Fruit fly (Drosophila melanogaster) whole organism, embryonic: Measurements from ENCODE around the gene RabX6.

Experiments
- CG11247 ChIP-seq: fragments of 200-800 bp; sonication (Bioruptor generic); IDR thresholded peaks from 2 replicates; pipeline ENCODE4 v1.3.6; 2022; ENCODE audit warnings: missing biosample characterization, missing genetic modification characterization
- CG11560 ChIP-seq: fragments of 200-800 bp; sonication (Bioruptor generic); IDR thresholded peaks from 3 replicates; pipeline ENCODE4 v1.3.6; 2022; ENCODE audit warnings: missing biosample characterization, missing genetic modification characterization
- CG11695 ChIP-seq: fragments of 200-800 bp; sonication (Bioruptor generic); IDR thresholded peaks from 3 replicates; pipeline ENCODE4 v1.3.6; 2022; ENCODE audit warnings: missing biosample characterization, missing genetic modification characterization
- CG12155 ChIP-seq: fragments of 200-800 bp; sonication (Bioruptor generic); optimal IDR thresholded peaks from 3 replicates; lab custom pipeline; 2016; ENCODE audit warnings: missing biosample characterization, missing genetic modification characterization
- CG13296 ChIP-seq: fragments of 200-800 bp; sonication (Bioruptor generic); optimal IDR thresholded peaks from 3 replicates; lab custom pipeline; 2018; ENCODE audit warnings: missing biosample characterization, mild to moderate bottlenecking, missing genetic modification characterization
- CG14014 ChIP-seq: fragments of 200-800 bp; sonication (Bioruptor generic); IDR thresholded peaks from 2 replicates; pipeline ENCODE4 v1.3.6; 2022; ENCODE audit warnings: missing biosample characterization, missing genetic modification characterization
- CG16779 ChIP-seq: fragments of 200-800 bp; sonication (Bioruptor generic); IDR thresholded peaks from 2 replicates; pipeline ENCODE4 v1.3.6; 2022; ENCODE audit warnings: missing biosample characterization, missing genetic modification characterization
- CG16815 ChIP-seq: fragments of 200-800 bp; sonication (Bioruptor generic); optimal IDR thresholded peaks from 3 replicates; lab custom pipeline; 2017; ENCODE audit warnings: missing biosample characterization, mild to moderate bottlenecking, missing genetic modification characterization
- CG2889 ChIP-seq: fragments of 200-800 bp; sonication (Bioruptor generic); IDR thresholded peaks from 3 replicates; pipeline ENCODE4 v1.3.6; 2022; ENCODE audit warnings: missing biosample characterization, missing genetic modification characterization
- CG31224 ChIP-seq: fragments of 200-800 bp; sonication (Bioruptor generic); IDR thresholded peaks from 2 replicates; pipeline ENCODE4 v1.3.6; 2022; ENCODE audit warnings: missing biosample characterization, missing genetic modification characterization
- CG32767 ChIP-seq: fragments of 200-800 bp; sonication (Bioruptor generic); IDR thresholded peaks from 2 replicates; pipeline ENCODE4 v1.3.6; 2022; ENCODE audit warnings: missing biosample characterization, missing genetic modification characterization
- CG3281 ChIP-seq: fragments of 200-800 bp; sonication (Bioruptor generic); optimal IDR thresholded peaks from 3 replicates; lab custom pipeline; 2017; ENCODE audit warnings: missing biosample characterization, mild to moderate bottlenecking, missing genetic modification characterization
- CG33213 ChIP-seq: fragments of 200-800 bp; sonication (Bioruptor generic); optimal IDR thresholded peaks from 3 replicates; lab custom pipeline; 2016; ENCODE audit warnings: missing biosample characterization, missing genetic modification characterization
- CG3995 ChIP-seq: fragments of 200-800 bp; sonication (Bioruptor generic); optimal IDR thresholded peaks from 3 replicates; lab custom pipeline; 2016; ENCODE audit warnings: missing biosample characterization, missing genetic modification characterization
- CG4282 ChIP-seq: fragments of 200-800 bp; sonication (Bioruptor generic); optimal IDR thresholded peaks from 2 replicates; lab custom pipeline; 2016; ENCODE audit warnings: missing biosample characterization, missing genetic modification characterization
- CG4617 ChIP-seq: fragments of 200-800 bp; sonication (Bioruptor generic); optimal IDR thresholded peaks from 3 replicates; lab custom pipeline; 2016; ENCODE audit warnings: missing biosample characterization, missing genetic modification characterization, borderline replicate concordance
- CG4707 ChIP-seq: fragments of 200-800 bp; sonication (Bioruptor generic); optimal IDR thresholded peaks from 2 replicates; lab custom pipeline; 2018; ENCODE audit warnings: missing biosample characterization, mild to moderate bottlenecking, missing genetic modification characterization, moderate library complexity
- CG6654 ChIP-seq: fragments of 200-800 bp; sonication (Bioruptor generic); optimal IDR thresholded peaks from 2 replicates; lab custom pipeline; 2017; ENCODE audit warnings: missing biosample characterization, mild to moderate bottlenecking, missing genetic modification characterization
- CG6689 ChIP-seq: fragments of 200-800 bp; sonication (Bioruptor generic); IDR thresholded peaks from 2 replicates; pipeline ENCODE4 v1.3.6; 2022; ENCODE audit warnings: missing biosample characterization, missing genetic modification characterization
- CG8281 ChIP-seq: fragments of 200-800 bp; sonication (Bioruptor generic); optimal IDR thresholded peaks from 2 replicates; lab custom pipeline; 2018; ENCODE audit warnings: missing biosample characterization, mild to moderate bottlenecking, missing genetic modification characterization, moderate library complexity
- CG8388 ChIP-seq: fragments of 200-800 bp; sonication (Bioruptor generic); optimal IDR thresholded peaks from 2 replicates; lab custom pipeline; 2019; ENCODE audit warnings: missing biosample characterization, mild to moderate bottlenecking, missing genetic modification characterization, moderate library complexity
- CG9215 ChIP-seq: fragments of 200-800 bp; sonication (Bioruptor generic); IDR thresholded peaks from 2 replicates; pipeline ENCODE4 v1.3.6; 2022; ENCODE audit warnings: missing biosample characterization, missing genetic modification characterization
- CG9437 ChIP-seq: fragments of 200-800 bp; sonication (Bioruptor generic); optimal IDR thresholded peaks from 2 replicates; lab custom pipeline; 2018; ENCODE audit warnings: missing biosample characterization, mild to moderate bottlenecking, missing genetic modification characterization
- CTCF ChIP-seq: fragments of 200-800 bp; sonication (Bioruptor generic); optimal IDR thresholded peaks from 2 replicates; lab custom pipeline; 2017; ENCODE audit warnings: missing biosample characterization, mild to moderate bottlenecking, missing genetic modification characterization, moderate library complexity
- Hr3 ChIP-seq: fragments of 200-800 bp; sonication (Bioruptor generic); optimal IDR thresholded peaks from 3 replicates; lab custom pipeline; 2016; ENCODE audit warnings: missing biosample characterization, missing genetic modification characterization
- Max ChIP-seq: fragments of 200-800 bp; sonication (Bioruptor generic); optimal IDR thresholded peaks from 2 replicates; lab custom pipeline; 2016; ENCODE audit warnings: missing biosample characterization, mild to moderate bottlenecking, missing genetic modification characterization
- Ravus ChIP-seq: fragments of 200-800 bp; sonication (Bioruptor generic); IDR thresholded peaks from 2 replicates; pipeline ENCODE4 v1.3.6; 2022; ENCODE audit warnings: missing biosample characterization, missing genetic modification characterization
- Rx ChIP-seq: fragments of 200-800 bp; sonication (Bioruptor generic); IDR thresholded peaks from 2 replicates; pipeline ENCODE4 v1.3.6; 2022; ENCODE audit warnings: missing biosample characterization, missing genetic modification characterization
- Sin3A ChIP-seq: fragments of >200 bp; optimal IDR thresholded peaks from 2 replicates; lab custom pipeline; 2018
- Sry-δ ChIP-seq: fragments of 200-800 bp; sonication (Bioruptor generic); optimal IDR thresholded peaks from 2 replicates; lab custom pipeline; 2016; ENCODE audit warnings: missing biosample characterization, missing genetic modification characterization
- Ssrp ChIP-seq: fragments of 200-800 bp; sonication (Bioruptor generic); optimal IDR thresholded peaks from 2 replicates; lab custom pipeline; 2018; ENCODE audit warnings: missing biosample characterization, mild to moderate bottlenecking, missing genetic modification characterization, moderate library complexity
- Trl ChIP-seq, 3 experiments: fragments of >200 bp in 2 of 3; fragments of 200-800 bp in 1 of 3; sonication (Bioruptor generic) in 1 of 3; optimal IDR thresholded peaks; 2 replicates in 1 of 3; 3 replicates in 2 of 3; lab custom pipeline; 2016 to 2017; ENCODE audit warnings: missing biosample characterization in 1 of 3, missing genetic modification characterization in 1 of 3
- YL-1 ChIP-seq: fragments of 200-800 bp; sonication (Bioruptor generic); optimal IDR thresholded peaks from 3 replicates; lab custom pipeline; 2017; ENCODE audit warnings: missing biosample characterization, mild to moderate bottlenecking, missing genetic modification characterization
- ap ChIP-seq: fragments of 200-800 bp; sonication (Bioruptor generic); IDR thresholded peaks from 2 replicates; pipeline ENCODE4 v1.3.6; 2022; ENCODE audit warnings: missing biosample characterization, missing genetic modification characterization
- bowl ChIP-seq: fragments of 200-800 bp; sonication (Bioruptor generic); IDR thresholded peaks from 2 replicates; pipeline ENCODE4 v1.3.6; 2022; ENCODE audit warnings: missing biosample characterization, missing genetic modification characterization
- cg ChIP-seq: fragments of 200-800 bp; sonication (Bioruptor generic); optimal IDR thresholded peaks from 3 replicates; lab custom pipeline; 2019; ENCODE audit warnings: missing biosample characterization, mild to moderate bottlenecking, missing genetic modification characterization, moderate library complexity
- chif ChIP-seq, 2 experiments: fragments of 200-800 bp; sonication (Bioruptor generic); optimal IDR thresholded peaks; 3 replicates each; lab custom pipeline; 2016; ENCODE audit warnings: missing biosample characterization in 2 of 2, missing genetic modification characterization in 2 of 2
- chn ChIP-seq: fragments of 200-800 bp; sonication (Bioruptor generic); optimal IDR thresholded peaks from 2 replicates; lab custom pipeline; 2016; ENCODE audit warnings: missing biosample characterization, missing genetic modification characterization
- dan ChIP-seq: fragments of 200-800 bp; sonication (Bioruptor generic); IDR thresholded peaks from 2 replicates; pipeline ENCODE4 v1.3.6; 2022; ENCODE audit warnings: missing biosample characterization, missing genetic modification characterization
- disco-r ChIP-seq: fragments of 200-800 bp; sonication (Bioruptor generic); optimal IDR thresholded peaks from 2 replicates; lab custom pipeline; 2016; ENCODE audit warnings: missing biosample characterization, missing genetic modification characterization
- kah ChIP-seq: fragments of 200-800 bp; sonication (Bioruptor generic); optimal IDR thresholded peaks from 2 replicates; lab custom pipeline; 2018; ENCODE audit warnings: missing biosample characterization, mild to moderate bottlenecking, missing genetic modification characterization
- lola ChIP-seq, 3 experiments: fragments of >200 bp in 2 of 3; fragments of 200-800 bp in 1 of 3; sonication (Bioruptor generic) in 1 of 3; optimal IDR thresholded peaks; 2 replicates each; lab custom pipeline; 2017 to 2019; ENCODE audit warnings: missing biosample characterization in 3 of 3, missing genetic modification characterization in 3 of 3, mild to moderate bottlenecking in 1 of 3, moderate library complexity in 1 of 3
- mirr ChIP-seq: fragments of 200-800 bp; sonication (Bioruptor generic); optimal IDR thresholded peaks from 3 replicates; lab custom pipeline; 2018; ENCODE audit warnings: missing biosample characterization, mild to moderate bottlenecking, missing genetic modification characterization
- nmo ChIP-seq: fragments of 200-800 bp; sonication (Bioruptor generic); optimal IDR thresholded peaks from 2 replicates; lab custom pipeline; 2018; ENCODE audit warnings: missing biosample characterization, mild to moderate bottlenecking, missing genetic modification characterization, moderate library complexity
- odd ChIP-seq: fragments of 200-800 bp; sonication (Bioruptor generic); optimal IDR thresholded peaks from 2 replicates; lab custom pipeline; 2017; ENCODE audit warnings: missing biosample characterization, mild to moderate bottlenecking, missing genetic modification characterization
- pum ChIP-seq: fragments of 200-800 bp; sonication (Bioruptor generic); optimal IDR thresholded peaks from 2 replicates; lab custom pipeline; 2016; ENCODE audit warnings: missing biosample characterization, missing genetic modification characterization
- pzg ChIP-seq: fragments of 200-800 bp; sonication (Bioruptor generic); optimal IDR thresholded peaks from 3 replicates; lab custom pipeline; 2018; ENCODE audit warnings: missing biosample characterization, mild to moderate bottlenecking, missing genetic modification characterization, moderate library complexity
- slou ChIP-seq: fragments of 200-800 bp; sonication (Bioruptor generic); optimal IDR thresholded peaks from 3 replicates; lab custom pipeline; 2016; ENCODE audit warnings: missing biosample characterization, missing genetic modification characterization
- tin ChIP-seq: fragments of 200-800 bp; sonication (Bioruptor generic); optimal IDR thresholded peaks from 3 replicates; lab custom pipeline; 2016; ENCODE audit warnings: missing biosample characterization, missing genetic modification characterization
- tx ChIP-seq: fragments of 200-800 bp; sonication (Bioruptor generic); optimal IDR thresholded peaks from 2 replicates; lab custom pipeline; 2016; ENCODE audit warnings: missing biosample characterization, missing genetic modification characterization

Gene RabX6

DNA sequence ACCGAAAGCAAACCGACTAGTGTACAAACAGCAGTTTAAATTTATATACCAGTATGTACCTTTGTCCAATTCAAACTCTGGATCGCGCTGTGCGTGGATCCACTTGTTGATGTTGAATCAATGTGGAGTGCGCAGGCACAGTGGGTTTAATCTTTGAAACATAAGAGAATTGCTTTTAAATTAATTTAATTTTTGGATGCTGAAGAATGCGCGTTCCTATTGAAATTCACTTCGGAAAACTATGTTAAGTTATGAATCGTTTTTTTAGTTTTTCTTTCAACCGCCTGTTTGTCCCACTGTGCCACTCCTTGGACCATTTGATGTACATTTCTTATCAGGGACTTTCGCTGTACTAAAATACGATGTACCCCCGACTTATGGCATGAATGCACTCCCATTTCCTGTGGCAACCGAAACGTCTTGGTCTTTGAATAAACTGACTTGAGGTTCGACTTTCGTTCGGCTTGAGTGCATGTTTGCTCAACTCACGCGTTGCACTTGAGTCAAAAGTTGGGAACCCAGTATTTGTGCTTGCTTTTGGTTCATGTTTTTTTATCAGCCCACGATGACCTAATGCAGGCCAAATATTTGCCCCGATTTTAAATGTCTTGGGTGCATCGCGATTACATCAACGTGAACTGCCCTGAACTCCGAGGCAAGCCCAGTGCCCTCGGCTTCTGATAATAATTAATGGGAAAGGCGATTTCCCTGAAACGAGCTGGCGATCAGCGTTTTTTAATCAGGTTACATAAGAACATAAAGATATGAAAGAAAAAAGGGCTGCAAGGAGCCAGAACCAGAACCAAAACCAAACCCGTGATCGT is 34.4 kb downstream of the RabX6 start (continued):
- TF ChIP-seq Max (GFP tag; lab: Kevin White, UChicago) (peak; percentile 94), odd (peak; percentile 87), CG11560 (tag; lab: Robert Waterston, UW) (peak; percentile 43; the same call in 2 of the 3 replicates), CG9215 (GFP tag; lab: Robert Waterston, UW) (peak; percentile 69), YL-1 (GFP tag; lab: Kevin White, UChicago) (peak; percentile 85), pum (GFP tag; lab: Kevin White, UChicago) (peak; percentile 94), CG16779 (no peak), nmo (GFP tag; lab: Kevin White, UChicago) (peak; percentile 95), CG2889 (peak; percentile 83; the same call in 2 of the 3 replicates), CG9437 (peak; percentile 80), Ravus (GFP tag; lab: Robert Waterston, UW) (peak; percentile 44), chn (GFP tag; lab: Kevin White, UChicago) (peak; percentile 94), disco-r (GFP tag; lab: Kevin White, UChicago) (peak; percentile 86), lola (GFP tag; optimal IDR thresholded peaks at IDR 0.05; lab: Kevin White, UChicago) (peak in 1 of 3 experiments; percentile 98), Trl (optimal IDR thresholded peaks at IDR 0.05; lab: Kevin White, UChicago) (no peak), Trl (GFP tag; optimal IDR thresholded peaks at IDR 0.05; lab: Kevin White, UChicago) (peak; percentile 97), cg (GFP tag; lab: Kevin White, UChicago) (no peak), CG32767 (GFP tag; lab: Robert Waterston, UW) (peak; percentile 92), CG31224 (GFP tag; lab: Robert Waterston, UW) (peak; percentile 79), CG13296 (no peak), CG14014 (peak; percentile 87), tin (GFP tag; lab: Kevin White, UChicago) (peak; percentile 94), ap (peak; percentile 90), CG3995 (GFP tag; lab: Kevin White, UChicago) (no peak), Sry-δ (GFP tag; lab: Kevin White, UChicago) (peak; percentile 54), CG4707 (peak; percentile 98), kah (GFP tag; lab: Kevin White, UChicago) (peak; percentile 87), bowl (GFP tag; lab: Robert Waterston, UW) (peak; percentile 81), CG4282 (GFP tag; lab: Kevin White, UChicago) (peak; percentile 90), CG6654 (GFP tag; lab: Kevin White, UChicago) (peak; percentile 68), CG33213 (GFP tag; lab: Kevin White, UChicago) (peak; percentile 95), slou (GFP tag; lab: Kevin White, UChicago) (peak; percentile 88), tx (GFP tag; lab: Kevin White, UChicago) (peak; percentile 82), mirr (GFP tag; lab: Kevin White, UChicago) (no peak), Hr3 (GFP tag; lab: Kevin White, UChicago) (peak; percentile 88), Rx (GFP tag; lab: Robert Waterston, UW) (peak; percentile 96), CG11247 (GFP tag; lab: Robert Waterston, UW) (peak; percentile 86), Sin3A (lab: Kevin White, UChicago) (no peak), CG8281 (tag; lab: Kevin White, UChicago) (peak; percentile 69), Ssrp (peak; percentile 89), dan (peak; percentile 96), CG12155 (peak; percentile 82), CG8388 (peak; percentile 97), CG4617 (GFP tag; lab: Kevin White, UChicago) (peak; percentile 72), CG6689 (GFP tag; lab: Robert Waterston, UW) (peak; percentile 95), CG16815 (GFP tag; lab: Kevin White, UChicago) (peak; percentile 90), CG3281 (GFP tag; lab: Kevin White, UChicago) (peak; percentile 64), pzg (GFP tag; lab: Kevin White, UChicago) (no peak), CTCF (GFP tag; lab: Kevin White, UChicago) (peak; percentile 59), chif (GFP tag; optimal IDR thresholded peaks at IDR 0.05; lab: Kevin White, UChicago) (peak; percentile 95 to 96), CG11695 (GFP tag; lab: Robert Waterston, UW) (peak; percentile 91)
